Fruit fly (Drosophila melanogaster) S2 (cell line): ENCODE results near the gene CG7789.

Experiments
- CG8478 ChIP-seq: fragments of >200 bp; optimal IDR thresholded peaks from 2 replicates; lab custom pipeline; 2018
- CTCF ChIP-seq, 2 experiments: fragments of >200 bp; optimal IDR thresholded peaks; 2 replicates each; lab custom pipeline; 2018

The CG7789 gene

DNA sequence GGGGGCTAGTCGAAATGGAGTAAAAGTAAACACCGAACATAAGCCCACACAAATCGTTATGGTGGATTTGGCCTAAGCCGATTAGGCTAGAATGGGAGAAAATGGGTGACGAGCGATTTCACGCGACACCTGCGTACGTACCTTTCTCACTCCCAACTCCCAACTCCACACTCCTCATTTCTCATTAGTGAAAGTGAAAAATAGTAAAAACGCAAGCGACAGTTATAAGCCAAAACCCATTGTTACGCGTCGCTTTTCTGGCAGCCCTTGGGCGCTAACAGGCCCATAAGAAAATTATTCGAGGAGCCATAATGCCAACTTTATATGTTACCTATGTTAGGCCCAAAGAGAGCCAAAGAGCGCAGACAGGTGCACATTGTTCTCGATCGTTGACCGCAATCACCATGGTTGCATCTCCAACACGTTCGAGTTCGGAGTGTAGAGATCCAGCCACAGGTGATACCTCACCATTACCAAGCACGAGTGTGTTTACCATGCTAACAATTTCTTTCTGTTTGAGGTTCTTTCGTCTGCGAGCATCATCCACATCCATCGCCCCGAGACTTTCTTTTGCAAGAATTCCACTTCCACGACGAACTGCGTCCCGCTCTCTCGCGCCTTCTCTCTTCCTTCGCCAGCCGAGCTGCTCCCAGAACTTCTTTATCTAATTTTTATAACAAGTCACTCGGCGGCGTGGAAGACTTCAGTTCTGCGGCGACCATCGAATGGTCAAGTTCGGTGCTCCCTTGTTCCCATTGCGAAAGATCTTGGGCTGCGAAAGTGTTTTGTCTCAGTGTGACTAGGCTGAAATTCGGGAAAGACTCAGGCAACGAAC is 15.7 kb downstream of the CG7789 start, which contains the start of gene neo:
Gene neo, plus strand, starts transcription at position 698 of the 835 bp plus-strand sequence.
- TF ChIP-seq CG8478 (no peak), CTCF (optimal IDR thresholded peaks at IDR 0.05; lab: Kevin White, UChicago) (no peak)

DNA sequence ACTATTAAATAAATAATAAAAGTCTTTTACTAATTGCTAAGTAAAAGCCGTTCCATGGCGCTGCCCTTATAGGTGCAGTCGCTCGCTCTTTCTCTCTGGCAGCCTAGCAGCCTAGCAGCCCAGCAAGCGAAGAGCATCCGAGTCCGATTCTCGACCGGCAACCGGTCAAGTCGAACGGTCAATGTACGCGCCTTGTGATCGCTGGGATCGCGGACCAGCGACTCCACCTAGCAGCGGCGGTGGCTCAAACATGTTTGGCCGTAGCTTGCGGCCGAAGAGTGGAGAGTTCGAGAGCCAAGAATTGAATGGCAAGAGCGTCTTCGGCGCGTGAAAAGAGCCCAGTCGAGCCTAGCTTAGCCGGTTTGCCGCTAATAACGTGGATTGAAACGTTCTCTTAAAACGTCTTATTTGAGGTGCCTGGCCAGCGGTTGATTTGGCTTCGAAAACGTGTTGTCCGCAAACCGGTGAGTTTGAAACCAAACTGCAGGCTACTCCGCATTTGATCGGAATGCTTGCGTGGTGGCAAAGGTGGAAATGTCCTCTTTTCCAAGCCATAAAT is 26.3 kb downstream of the CG7789 start:
- TF ChIP-seq CG8478: no peak
- no peak for TF ChIP-seq CTCF (optimal IDR thresholded peaks at IDR 0.05; lab: Kevin White, UChicago)

DNA sequence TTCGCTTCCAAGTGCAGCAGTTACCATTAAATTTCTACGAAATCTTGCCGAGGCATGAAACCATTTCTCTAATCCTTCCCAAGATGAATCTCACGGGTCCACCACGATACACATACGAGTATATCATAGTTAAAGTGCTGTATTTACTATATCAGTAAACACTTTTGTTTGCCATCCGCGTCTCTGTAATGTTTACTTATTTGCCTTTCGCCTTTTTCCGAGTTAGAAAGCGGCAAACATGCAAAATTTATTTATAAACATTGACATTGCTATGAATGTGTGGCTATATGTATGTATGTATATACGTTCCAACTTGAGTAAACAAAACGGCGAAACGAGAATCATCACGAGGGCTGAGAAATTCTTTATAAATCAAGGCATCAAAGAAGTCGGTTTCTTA is 27.9 kb downstream of the CG7789 start:
- TF ChIP-seq CTCF (optimal IDR thresholded peaks at IDR 0.05; lab: Kevin White, UChicago) (no peak), CG8478 (no peak)

DNA sequence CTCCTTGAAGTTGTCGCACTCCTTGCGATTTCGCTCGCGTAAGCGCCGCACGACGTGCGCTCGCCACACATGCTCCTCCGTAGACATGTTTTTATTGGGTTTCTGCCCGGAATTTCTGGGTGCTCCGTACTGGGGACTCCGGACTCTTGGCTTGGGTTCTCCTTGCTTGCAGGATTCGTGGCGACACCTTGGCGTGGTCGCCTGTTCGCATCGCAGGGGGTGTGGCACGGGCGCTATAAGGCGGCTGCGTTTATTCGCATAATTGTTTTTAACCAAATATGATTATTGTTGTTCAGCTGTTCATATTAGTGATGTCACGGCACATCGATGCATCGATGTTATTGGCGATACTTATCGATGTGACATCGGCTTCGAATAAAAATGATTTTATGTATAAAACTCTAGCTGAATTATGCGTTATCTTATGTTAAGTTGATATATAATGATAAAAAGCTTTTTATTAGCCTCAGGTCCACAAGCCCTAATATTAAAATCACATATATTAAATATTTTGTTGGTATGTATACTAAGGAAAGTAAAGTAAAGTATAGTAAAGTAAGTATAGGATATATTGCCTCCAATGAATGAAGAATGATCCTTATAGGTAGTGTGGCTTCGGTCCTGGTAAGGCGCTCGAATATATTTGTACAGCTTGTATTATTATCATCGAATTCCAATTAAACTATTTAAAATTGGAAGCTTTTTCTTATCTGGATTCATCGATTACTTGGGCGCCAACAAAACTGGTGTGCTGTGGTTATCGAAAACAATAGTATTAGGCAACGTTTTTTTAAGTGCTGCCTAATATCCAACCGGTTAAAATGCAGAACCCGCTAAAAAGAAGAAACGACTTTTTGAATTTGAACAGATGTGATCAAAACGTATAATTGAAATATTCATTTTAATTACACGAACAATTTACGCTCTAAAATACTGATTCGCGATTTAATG is 32.0 kb downstream of the CG7789 start, which contains the start of gene Atg16:
Gene Atg16, minus strand, starts transcription at position 343 of the 951 bp plus-strand sequence.
- no peak for TF ChIP-seq CTCF (optimal IDR thresholded peaks at IDR 0.05; lab: Kevin White, UChicago)
- TF ChIP-seq CG8478: no peak

dm6 chr3R:29835710-29836049 is 32.7 kb downstream of the CG7789 start, which contains the start of gene Prtl99C:
TSS of gene Prtl99C (plus strand) at chr3R:29835950.
- TF ChIP-seq CG8478: no peak
- TF ChIP-seq CTCF (optimal IDR thresholded peaks at IDR 0.05; lab: Kevin White, UChicago): no peak

- TF ChIP-seq CG8478: no peak
- no peak for TF ChIP-seq CTCF (optimal IDR thresholded peaks at IDR 0.05; lab: Kevin White, UChicago)
Measured at dm6 chr3R:29836188-29836587, 33.2 kb downstream of the CG7789 start, which contains the start of gene CG42592. TSS of gene CG42592 (minus strand) at chr3R:29836288.

DNA sequence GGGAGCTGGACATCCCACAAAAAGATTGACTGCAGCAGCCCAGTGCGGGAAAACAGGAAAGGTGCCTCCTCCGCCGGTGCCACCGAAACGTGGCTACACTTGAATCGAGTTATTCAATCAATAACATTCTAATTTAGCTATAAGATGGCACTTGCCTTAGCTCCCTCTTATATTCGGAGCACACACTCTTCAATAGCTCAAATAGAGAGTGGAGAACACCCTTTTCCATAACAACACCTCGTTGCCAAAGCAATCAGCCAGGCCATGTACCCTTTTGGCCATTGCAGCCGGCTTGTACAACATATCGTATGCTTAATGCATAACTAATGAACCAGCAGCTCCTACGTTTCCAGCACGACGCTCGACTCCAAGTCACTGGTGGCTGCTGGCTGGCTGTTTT is 34.8 kb downstream of the CG7789 start:
- TF ChIP-seq CTCF (optimal IDR thresholded peaks at IDR 0.05; lab: Kevin White, UChicago): no peak
- no peak for TF ChIP-seq CG8478

DNA sequence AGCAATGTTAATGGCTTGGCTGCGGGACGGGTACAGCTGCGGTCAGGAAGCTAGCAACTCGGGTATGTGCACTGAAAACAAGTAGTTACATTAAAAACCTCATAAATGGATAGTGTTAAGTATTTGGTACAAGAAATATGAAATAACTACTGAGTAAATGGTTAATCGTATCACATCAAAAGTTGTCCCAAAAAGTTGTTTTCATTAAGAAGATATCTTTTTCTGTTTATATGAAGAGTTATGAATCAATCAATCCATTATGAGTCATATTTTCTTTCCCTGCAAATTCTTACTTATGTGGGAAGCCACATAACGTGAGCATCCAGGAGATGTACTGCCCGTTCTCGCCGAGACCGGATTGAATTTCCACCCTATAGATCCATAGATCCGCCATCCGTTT is 35.8 kb downstream of the CG7789 start:
- TF ChIP-seq CTCF (optimal IDR thresholded peaks at IDR 0.05; lab: Kevin White, UChicago) (no peak), CG8478 (no peak)

DNA sequence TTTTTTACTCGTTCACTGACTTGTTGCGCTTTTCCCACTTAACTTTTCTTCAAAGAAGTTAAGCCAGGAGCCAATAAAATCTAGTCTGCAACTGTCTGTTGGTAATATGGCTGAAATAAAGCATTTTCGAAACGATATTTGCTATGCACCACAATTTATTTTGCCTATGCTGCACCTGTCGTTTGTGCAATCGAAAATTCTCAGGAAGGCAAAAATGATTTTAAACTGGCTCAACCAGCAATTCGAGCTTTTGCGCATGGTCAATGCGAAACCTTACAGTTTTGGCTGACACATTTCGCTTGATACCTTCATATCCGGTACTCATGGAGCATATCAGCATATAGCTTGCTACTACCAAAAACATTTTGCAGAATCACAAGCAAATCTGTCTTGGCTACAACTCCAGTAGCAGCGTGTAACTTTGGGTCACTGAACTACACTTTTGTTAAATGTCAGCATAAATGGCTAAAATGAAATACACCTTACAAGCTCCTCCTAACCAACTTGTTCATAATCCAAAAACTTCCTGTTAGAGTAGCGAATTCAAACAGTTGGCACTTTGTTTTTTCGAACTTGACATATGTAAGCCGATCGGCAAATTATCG is 36.8 kb downstream of the CG7789 start:
- no peak for TF ChIP-seq CTCF (optimal IDR thresholded peaks at IDR 0.05; lab: Kevin White, UChicago)

DNA sequence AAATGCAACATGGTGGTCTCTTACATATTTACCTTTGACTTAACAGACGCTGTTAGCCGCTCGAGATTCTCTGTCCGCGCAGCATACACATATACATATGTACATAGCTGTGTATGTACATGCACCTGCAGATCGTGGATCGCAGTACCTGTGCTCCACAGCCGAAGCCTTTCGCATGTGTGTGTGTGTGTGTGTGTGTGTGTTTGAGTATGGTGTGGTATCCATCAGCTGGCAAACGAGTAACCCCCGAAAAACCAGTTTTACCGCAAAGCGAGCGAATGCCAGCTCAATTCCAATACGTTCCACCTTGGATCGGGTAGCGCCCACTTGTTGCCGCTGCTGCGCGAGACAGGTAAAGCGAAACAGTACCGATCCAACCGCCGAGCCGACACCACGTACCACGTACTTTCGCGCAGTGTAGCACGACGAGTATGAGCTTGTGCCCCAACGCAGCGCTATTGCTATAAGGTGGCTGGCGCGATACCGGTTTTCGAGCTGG is 38.3 kb downstream of the CG7789 start, which contains the start of gene Cad99C:
Gene Cad99C, plus strand, starts transcription at position 365 of the 499 bp plus-strand sequence.
- TF ChIP-seq CG8478 (no peak), CTCF (optimal IDR thresholded peaks at IDR 0.05; lab: Kevin White, UChicago) (no peak)

- TF ChIP-seq CTCF (optimal IDR thresholded peaks at IDR 0.05; lab: Kevin White, UChicago): no peak
- no peak for TF ChIP-seq CG8478
Measured at dm6 chr3R:29847126-29847525, 44.1 kb downstream of the CG7789 start.
